Fruit fly (Drosophila melanogaster) whole organism, embryonic: Measurements from ENCODE around the gene Cyp4d14.

ENCODE experiments used
- Awh ChIP-seq: fragments of 200-800 bp; sonication (Bioruptor generic); IDR thresholded peaks from 2 replicates; pipeline ENCODE4, ENCODE4 v1.3.6; 2022; ENCODE audit warnings: missing biosample characterization, missing genetic modification characterization
- Bdp1 ChIP-seq: fragments of 200-800 bp; sonication (Bioruptor generic); optimal IDR thresholded peaks from 3 replicates; lab custom pipeline; 2016; ENCODE audit warnings: missing biosample characterization, missing genetic modification characterization
- C15 ChIP-seq: fragments of 200-800 bp; sonication (Bioruptor generic); IDR thresholded peaks from 3 replicates; pipeline ENCODE4 v1.3.6; 2022; ENCODE audit warnings: missing biosample characterization, missing genetic modification characterization
- CG10147 ChIP-seq: fragments of 200-800 bp; sonication (Bioruptor generic); optimal IDR thresholded peaks from 2 replicates; lab custom pipeline; 2019; ENCODE audit warnings: missing biosample characterization, mild to moderate bottlenecking, missing genetic modification characterization, moderate library complexity
- CG11696 ChIP-seq: fragments of 200-800 bp; sonication (Bioruptor generic); IDR thresholded peaks from 2 replicates; pipeline ENCODE4 v1.3.6; 2022; ENCODE audit warnings: missing biosample characterization, missing genetic modification characterization
- CG12104 ChIP-seq: fragments of 200-800 bp; sonication (Bioruptor generic); optimal IDR thresholded peaks from 3 replicates; lab custom pipeline; 2016; ENCODE audit warnings: missing biosample characterization, missing genetic modification characterization
- CG12219 ChIP-seq: fragments of 200-800 bp; sonication (Bioruptor generic); optimal IDR thresholded peaks from 3 replicates; lab custom pipeline; 2018; ENCODE audit warnings: missing biosample characterization, mild to moderate bottlenecking, missing genetic modification characterization
- CG12942 ChIP-seq: fragments of 200-800 bp; sonication (Bioruptor generic); optimal IDR thresholded peaks from 3 replicates; lab custom pipeline; 2016; ENCODE audit warnings: missing biosample characterization, missing genetic modification characterization
- CG14667 ChIP-seq: fragments of 200-800 bp; sonication (Bioruptor generic); IDR thresholded peaks from 2 replicates; pipeline ENCODE4 v1.3.6; 2022; ENCODE audit warnings: missing biosample characterization, missing genetic modification characterization
- CG1529 ChIP-seq: fragments of 200-800 bp; sonication (Bioruptor generic); optimal IDR thresholded peaks from 3 replicates; lab custom pipeline; 2018; ENCODE audit warnings: missing biosample characterization, missing genetic modification characterization
- CG16813 ChIP-seq: fragments of 200-800 bp; sonication (Bioruptor generic); IDR thresholded peaks from 3 replicates; pipeline ENCODE4 v1.3.6; 2022; ENCODE audit warnings: missing biosample characterization, missing genetic modification characterization; ENCODE audit not compliant: partially characterized antibody
- CG17829 ChIP-seq: fragments of 200-800 bp; optimal IDR thresholded peaks from 2 replicates; lab custom pipeline; 2019; ENCODE audit warnings: missing biosample characterization, mild to moderate bottlenecking, missing genetic modification characterization, moderate library complexity
- CG18011 ChIP-seq: fragments of 200-800 bp; sonication (Bioruptor generic); optimal IDR thresholded peaks from 2 replicates; lab custom pipeline; 2017; ENCODE audit warnings: missing biosample characterization, missing genetic modification characterization, mild to moderate bottlenecking, moderate library complexity, missing genotype
- CG1832 ChIP-seq: fragments of 200-800 bp; sonication (Bioruptor generic); optimal IDR thresholded peaks from 2 replicates; lab custom pipeline; 2017; ENCODE audit warnings: missing biosample characterization, mild to moderate bottlenecking, missing genetic modification characterization, inconsistent platforms
- CG18764 ChIP-seq: fragments of 200-800 bp; sonication (Bioruptor generic); optimal IDR thresholded peaks from 3 replicates; lab custom pipeline; 2016; ENCODE audit warnings: missing biosample characterization, missing genetic modification characterization
- CG31441 ChIP-seq: fragments of 200-800 bp; sonication (Bioruptor generic); IDR thresholded peaks from 2 replicates; pipeline ENCODE4 v1.3.6; 2022; ENCODE audit warnings: missing biosample characterization, missing genetic modification characterization
- CG3163 ChIP-seq: fragments of 200-800 bp; sonication (Bioruptor generic); optimal IDR thresholded peaks from 3 replicates; lab custom pipeline; 2016; ENCODE audit warnings: missing biosample characterization, missing genetic modification characterization
- CG6854 ChIP-seq: fragments of 200-800 bp; sonication (Bioruptor generic); optimal IDR thresholded peaks from 3 replicates; lab custom pipeline; 2017; ENCODE audit warnings: missing biosample characterization, mild to moderate bottlenecking, missing genetic modification characterization
- CG7839 ChIP-seq: fragments of 200-800 bp; sonication (Bioruptor generic); optimal IDR thresholded peaks from 3 replicates; lab custom pipeline; 2018; ENCODE audit warnings: missing biosample characterization, mild to moderate bottlenecking, missing genetic modification characterization, moderate library complexity
- CG9437 ChIP-seq: fragments of 200-800 bp; sonication (Bioruptor generic); optimal IDR thresholded peaks from 2 replicates; lab custom pipeline; 2018; ENCODE audit warnings: missing biosample characterization, mild to moderate bottlenecking, missing genetic modification characterization
- CG9817 ChIP-seq: fragments of 200-800 bp; sonication (Bioruptor generic); optimal IDR thresholded peaks from 2 replicates; lab custom pipeline; 2018; ENCODE audit warnings: missing biosample characterization, mild to moderate bottlenecking, missing genetic modification characterization, moderate library complexity
- Camta ChIP-seq: fragments of 200-800 bp; sonication (Bioruptor generic); optimal IDR thresholded peaks from 2 replicates; lab custom pipeline; 2016; ENCODE audit warnings: missing biosample characterization, missing genetic modification characterization
- CkIIα-i1 ChIP-seq: fragments of 200-800 bp; sonication (Bioruptor generic); IDR thresholded peaks from 2 replicates; pipeline ENCODE4 v1.3.6; 2022; ENCODE audit warnings: missing biosample characterization, missing genetic modification characterization
- D19A ChIP-seq: fragments of 200-800 bp; optimal IDR thresholded peaks from 3 replicates; lab custom pipeline; 2019; ENCODE audit warnings: missing biosample characterization, mild to moderate bottlenecking, missing genetic modification characterization, moderate library complexity
- D19B ChIP-seq: fragments of 200-800 bp; sonication (Bioruptor generic); optimal IDR thresholded peaks from 2 replicates; lab custom pipeline; 2017; ENCODE audit warnings: missing biosample characterization, mild to moderate bottlenecking, missing genetic modification characterization
- Dbx ChIP-seq: fragments of 200-800 bp; sonication (Bioruptor generic); IDR thresholded peaks from 3 replicates; pipeline ENCODE4 v1.3.6; 2022; ENCODE audit warnings: missing biosample characterization, missing genetic modification characterization
- Dfd ChIP-seq, 2 experiments: fragments of >200 bp; optimal IDR thresholded peaks; 2 replicates each; lab custom pipeline; 2017; ENCODE audit warnings: missing biosample characterization in 2 of 2, missing genetic modification characterization in 2 of 2
- Dll ChIP-seq: fragments of 200-800 bp; sonication (Bioruptor generic); IDR thresholded peaks from 4 replicates; pipeline ENCODE4 v1.3.6; 2022; ENCODE audit warnings: missing biosample characterization, missing genetic modification characterization; ENCODE audit not compliant: partially characterized antibody
- Gug ChIP-seq: fragments of 200-800 bp; sonication (Bioruptor generic); IDR thresholded peaks from 4 replicates; pipeline ENCODE4 v1.3.6; 2022; ENCODE audit warnings: missing biosample characterization, missing genetic modification characterization
- Nf-YA ChIP-seq: fragments of 200-800 bp; sonication (Bioruptor generic); IDR thresholded peaks from 2 replicates; pipeline ENCODE4 v1.3.6; 2022; ENCODE audit warnings: missing biosample characterization, missing genetic modification characterization
- Ptx1 ChIP-seq: fragments of 200-800 bp; sonication (Bioruptor generic); IDR thresholded peaks from 2 replicates; pipeline ENCODE4 v1.3.6; 2022; ENCODE audit warnings: missing biosample characterization, missing genetic modification characterization
- Sin3A ChIP-seq: fragments of >200 bp; optimal IDR thresholded peaks from 2 replicates; lab custom pipeline; 2018
- Six4 ChIP-seq: fragments of 200-800 bp; sonication (Bioruptor generic); optimal IDR thresholded peaks from 2 replicates; lab custom pipeline; 2016; ENCODE audit warnings: missing biosample characterization, missing genetic modification characterization
- Sry-δ ChIP-seq: fragments of 200-800 bp; sonication (Bioruptor generic); optimal IDR thresholded peaks from 2 replicates; lab custom pipeline; 2016; ENCODE audit warnings: missing biosample characterization, missing genetic modification characterization
- ac ChIP-seq: fragments of 200-800 bp; sonication (Bioruptor generic); optimal IDR thresholded peaks from 3 replicates; lab custom pipeline; 2017; ENCODE audit warnings: missing biosample characterization, mild to moderate bottlenecking, missing genetic modification characterization
- caup ChIP-seq: fragments of 200-800 bp; sonication (Bioruptor generic); optimal IDR thresholded peaks from 3 replicates; lab custom pipeline; 2017; ENCODE audit warnings: missing biosample characterization, mild to moderate bottlenecking, missing genetic modification characterization, moderate library complexity; ENCODE audit not compliant: severe bottlenecking
- emc ChIP-seq: fragments of 200-800 bp; sonication (Bioruptor generic); optimal IDR thresholded peaks from 2 replicates; lab custom pipeline; 2016; ENCODE audit warnings: missing biosample characterization, missing genetic modification characterization
- eyg ChIP-seq: fragments of 200-800 bp; sonication (Bioruptor generic); optimal IDR thresholded peaks from 3 replicates; lab custom pipeline; 2016; ENCODE audit warnings: missing biosample characterization, missing genetic modification characterization
- fru ChIP-seq: fragments of >200 bp; optimal IDR thresholded peaks from 2 replicates; lab custom pipeline; 2017
- gcm ChIP-seq: fragments of 200-800 bp; sonication (Bioruptor generic); optimal IDR thresholded peaks from 2 replicates; lab custom pipeline; 2019; ENCODE audit warnings: missing biosample characterization, mild to moderate bottlenecking, missing genetic modification characterization, moderate library complexity
- grau ChIP-seq: fragments of 200-800 bp; optimal IDR thresholded peaks from 3 replicates; lab custom pipeline; 2019; ENCODE audit warnings: missing biosample characterization, mild to moderate bottlenecking, missing genetic modification characterization, moderate library complexity
- gro ChIP-seq: fragments of 200-800 bp; sonication (Bioruptor generic); optimal IDR thresholded peaks from 2 replicates; lab custom pipeline; 2016; ENCODE audit warnings: missing biosample characterization, missing genetic modification characterization
- hb ChIP-seq: fragments of 200-800 bp; sonication (Bioruptor generic); IDR thresholded peaks from 3 replicates; pipeline ENCODE4 v1.3.6; 2022; ENCODE audit warnings: missing biosample characterization, missing genetic modification characterization; ENCODE audit not compliant: partially characterized antibody
- jumu ChIP-seq: fragments of 200-800 bp; sonication (Bioruptor generic); optimal IDR thresholded peaks from 3 replicates; lab custom pipeline; 2016; ENCODE audit warnings: missing biosample characterization, missing genetic modification characterization
- otp ChIP-seq: fragments of 200-800 bp; sonication (Bioruptor generic); IDR thresholded peaks from 3 replicates; pipeline ENCODE4, ENCODE4 v1.3.6; 2022; ENCODE audit warnings: missing biosample characterization, missing genetic modification characterization
- p53 ChIP-seq: fragments of 200-800 bp; sonication (Bioruptor generic); optimal IDR thresholded peaks from 2 replicates; lab custom pipeline; 2016; ENCODE audit warnings: missing biosample characterization, missing genetic modification characterization
- pum ChIP-seq: fragments of 200-800 bp; sonication (Bioruptor generic); optimal IDR thresholded peaks from 2 replicates; lab custom pipeline; 2016; ENCODE audit warnings: missing biosample characterization, missing genetic modification characterization
- rib ChIP-seq: fragments of 200-800 bp; sonication (Bioruptor generic); IDR thresholded peaks from 2 replicates; pipeline ENCODE4 v1.3.6; 2022; ENCODE audit warnings: missing biosample characterization, missing genetic modification characterization
- shn ChIP-seq: fragments of 200-800 bp; sonication (Bioruptor generic); optimal IDR thresholded peaks from 3 replicates; lab custom pipeline; 2016; ENCODE audit warnings: missing biosample characterization, missing genetic modification characterization
- sisA ChIP-seq: fragments of 200-800 bp; sonication (Bioruptor generic); IDR thresholded peaks from 2 replicates; pipeline ENCODE4 v1.3.6; 2022; ENCODE audit warnings: missing biosample characterization, missing genetic modification characterization
- sr ChIP-seq: fragments of 200-800 bp; sonication (Bioruptor generic); IDR thresholded peaks from 3 replicates; pipeline ENCODE4 v1.3.6; 2022; ENCODE audit warnings: missing biosample characterization, missing genetic modification characterization
- toy ChIP-seq: fragments of 200-800 bp; sonication (Bioruptor generic); IDR thresholded peaks from 2 replicates; pipeline ENCODE4 v1.3.6; 2022; ENCODE audit warnings: missing biosample characterization, missing genetic modification characterization
- vnd ChIP-seq: fragments of 200-800 bp; sonication (Bioruptor generic); IDR thresholded peaks from 3 replicates; pipeline ENCODE4 v1.3.6; 2022; ENCODE audit warnings: missing biosample characterization, missing genetic modification characterization; ENCODE audit not compliant: partially characterized antibody

Gene Cyp4d14

dm6 chrX:2141854-2142216, 33.3 kb downstream of the Cyp4d14 start (continued):
- peak; percentile 1 for TF ChIP-seq gcm (GFP tag; lab: Kevin White, UChicago)
- TF ChIP-seq CG12942 (GFP tag; lab: Kevin White, UChicago): no peak
- no peak for TF ChIP-seq Sin3A (lab: Kevin White, UChicago)
- no peak for TF ChIP-seq rib (GFP tag; lab: Robert Waterston, UW)
- TF ChIP-seq D19A (tag; lab: Kevin White, UChicago): peak; percentile 17
- TF ChIP-seq CG14667 (GFP tag; lab: Robert Waterston, UW): no peak
- no peak for TF ChIP-seq emc (GFP tag; lab: Kevin White, UChicago)
- 0 out of 3 replicates have a peak, but pooled peaks have one; percentile 35 for TF ChIP-seq otp (GFP tag; lab: Robert Waterston, UW)
- TF ChIP-seq vnd (GFP tag; lab: Robert Waterston, UW): no peak
- no peak for TF ChIP-seq jumu (GFP tag; lab: Kevin White, UChicago)
- no peak for TF ChIP-seq ac (GFP tag; lab: Kevin White, UChicago)
- TF ChIP-seq CG16813 (GFP tag; lab: Robert Waterston, UW): no peak
- peak; percentile 42 for TF ChIP-seq Bdp1 (GFP tag; lab: Kevin White, UChicago)
- peak; percentile 47 for TF ChIP-seq CG31441 (GFP tag; lab: Robert Waterston, UW)
- no peak for TF ChIP-seq CkIIα-i1 (GFP tag; lab: Robert Waterston, UW)
- TF ChIP-seq sisA (GFP tag; lab: Robert Waterston, UW): no peak
- no peak for TF ChIP-seq p53
- no peak for TF ChIP-seq CG1832 (GFP tag; lab: Kevin White, UChicago)
- TF ChIP-seq Dfd (GFP tag; optimal IDR thresholded peaks at IDR 0.05; lab: Kevin White, UChicago): no peak
- TF ChIP-seq Awh: peak; percentile 87
- TF ChIP-seq CG3163: no peak
- TF ChIP-seq CG18011: no peak
- TF ChIP-seq CG12219 (GFP tag; lab: Kevin White, UChicago): peak; percentile 6
- no peak for TF ChIP-seq Gug (GFP tag; lab: Robert Waterston, UW)
- no peak for TF ChIP-seq shn (GFP tag; lab: Kevin White, UChicago)
- TF ChIP-seq caup (GFP tag; lab: Kevin White, UChicago): peak; percentile 64
- no peak for TF ChIP-seq D19B
- TF ChIP-seq toy (GFP tag; lab: Robert Waterston, UW): no peak
- TF ChIP-seq Six4 (GFP tag; lab: Kevin White, UChicago): no peak
- peak; percentile 79; the same call in 1 of the 3 replicates for TF ChIP-seq sr (GFP tag; lab: Robert Waterston, UW)
- TF ChIP-seq eyg (GFP tag; lab: Kevin White, UChicago): no peak
- peak; percentile 47 for TF ChIP-seq CG12104 (GFP tag; lab: Kevin White, UChicago)
- no peak for TF ChIP-seq CG6854
- TF ChIP-seq CG9817 (tag; lab: Kevin White, UChicago): peak; percentile 36
- TF ChIP-seq CG7839 (tag; lab: Kevin White, UChicago): peak; percentile 51
- TF ChIP-seq Dll (GFP tag; lab: Robert Waterston, UW): no peak
- no peak for TF ChIP-seq C15 (GFP tag; lab: Robert Waterston, UW)
- TF ChIP-seq Ptx1: peak; percentile 28; the same call in 1 of the 2 replicates
- peak; percentile 23 for TF ChIP-seq Camta (GFP tag; lab: Kevin White, UChicago)
- TF ChIP-seq hb (GFP tag; lab: Robert Waterston, UW): no peak
- peak; percentile 63; the same call in 2 of the 3 replicates for TF ChIP-seq Dbx (GFP tag; lab: Robert Waterston, UW)
- no peak for TF ChIP-seq Sry-δ (GFP tag; lab: Kevin White, UChicago)
- TF ChIP-seq pum: no peak
- TF ChIP-seq gro (GFP tag; lab: Kevin White, UChicago): no peak
- peak; percentile 24 for TF ChIP-seq CG18764 (GFP tag; lab: Kevin White, UChicago)
- 0 out of 2 replicates have a peak, but pooled peaks have one; percentile 7 for TF ChIP-seq CG11696 (GFP tag; lab: Robert Waterston, UW)
- peak; percentile 34 for TF ChIP-seq CG10147 (GFP tag; lab: Kevin White, UChicago)
- TF ChIP-seq grau (tag; lab: Kevin White, UChicago): peak; percentile 68
- peak; percentile 57 for TF ChIP-seq CG1529 (GFP tag; lab: Kevin White, UChicago)
- no peak for TF ChIP-seq Nf-YA (GFP tag; lab: Robert Waterston, UW)
- no peak for TF ChIP-seq CG17829 (tag; lab: Kevin White, UChicago)
- peak; percentile 73 for TF ChIP-seq CG9437
- no peak for TF ChIP-seq fru (lab: Kevin White, UChicago)
